Worm (Caenorhabditis elegans): ENCODE results near the gene Y105C5A.15.
"Not testable (repeated sequence)": the region's sequence is repeated elsewhere in the genome, so short reads cannot be mapped to it uniquely, and the experiment has no call there.

Gene Y105C5A.15

DNA sequence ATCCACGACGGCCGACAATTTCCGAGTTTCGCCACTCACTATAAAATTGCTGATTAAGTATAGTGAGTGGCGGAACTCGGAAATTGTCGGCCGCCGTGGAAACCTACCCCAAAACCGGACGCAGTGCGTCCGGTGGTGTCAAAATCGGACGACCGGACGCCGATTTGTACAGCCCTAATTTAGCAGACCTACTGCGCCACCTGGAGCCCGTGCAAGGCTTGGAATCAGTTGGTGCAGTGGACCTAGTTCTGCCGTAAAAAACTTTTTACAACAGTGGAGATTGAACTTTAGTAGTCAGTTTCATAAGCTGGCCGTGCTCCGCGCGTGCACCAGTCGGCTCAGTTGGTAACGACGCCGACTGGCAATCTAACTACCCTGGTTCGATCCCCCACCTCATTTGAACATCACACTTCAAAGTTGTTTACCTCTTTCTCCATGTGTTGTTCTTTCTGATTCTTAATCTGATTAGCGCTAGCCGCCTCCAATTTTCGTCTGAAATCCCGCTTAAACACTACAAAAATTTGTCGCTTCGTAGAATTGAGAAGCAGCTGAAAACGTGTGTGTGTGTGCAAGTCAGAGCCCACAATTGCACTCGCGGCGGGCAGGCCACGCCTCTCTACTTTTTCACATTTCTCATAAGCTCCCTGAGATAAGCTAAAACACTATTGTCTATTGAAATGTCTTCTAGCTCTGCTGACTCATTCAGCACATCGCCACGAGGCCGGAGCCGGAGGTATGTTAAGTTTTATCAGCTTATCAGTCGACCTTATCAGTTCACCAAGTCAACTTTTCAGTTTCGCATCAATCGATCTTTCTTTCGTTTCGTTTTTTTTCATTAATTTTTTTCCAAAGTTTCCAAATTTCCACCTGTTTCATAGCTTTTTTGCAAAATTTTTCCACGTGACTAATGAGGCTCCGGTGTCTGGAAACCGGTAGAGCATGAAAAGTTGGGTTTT is at the start of gene Y105C5A.15:
Y105C5A.15 (plus strand) TSS at position 678 of the 956 bp plus-strand sequence.
- TF ChIP-seq nhr-2 (tag; optimal IDR thresholded peaks at IDR 0.05) (no peak), bed-3 (GFP tag; optimal IDR thresholded peaks at IDR 0.05) (no peak), nhr-237 (tag; optimal IDR thresholded peaks at IDR 0.05) (no peak), ham-2 (GFP tag; optimal IDR thresholded peaks at IDR 0.05) (no peak), pha-4 (tag; optimal IDR thresholded peaks at IDR 0.05) (no peak), M03D4.4 (tag; optimal IDR thresholded peaks at IDR 0.05) (no peak), mab-5 (tag; optimal IDR thresholded peaks at IDR 0.05) (no peak), mls-2 (tag; optimal IDR thresholded peaks at IDR 0.05) (no peak), unc-120 (tag; optimal IDR thresholded peaks at IDR 0.05; ENCODE audit: poor library complexity, severe bottlenecking) (no peak), elt-1 (tag; optimal IDR thresholded peaks at IDR 0.05; ENCODE audit: borderline replicate concordance, insufficient read depth) (no peak), unc-39 (tag; optimal IDR thresholded peaks at IDR 0.05) (no peak), sptf-1 (tag; optimal IDR thresholded peaks at IDR 0.05) (no peak), elt-3 (tag; optimal IDR thresholded peaks at IDR 0.05) (no peak), flh-1 (GFP tag; optimal IDR thresholded peaks at IDR 0.05) (no peak), nhr-12 (tag; optimal IDR thresholded peaks at IDR 0.05) (no peak), lsy-2 (tag; optimal IDR thresholded peaks at IDR 0.05) (no peak), lin-13 (tag; optimal IDR thresholded peaks at IDR 0.05) (no peak)

DNA sequence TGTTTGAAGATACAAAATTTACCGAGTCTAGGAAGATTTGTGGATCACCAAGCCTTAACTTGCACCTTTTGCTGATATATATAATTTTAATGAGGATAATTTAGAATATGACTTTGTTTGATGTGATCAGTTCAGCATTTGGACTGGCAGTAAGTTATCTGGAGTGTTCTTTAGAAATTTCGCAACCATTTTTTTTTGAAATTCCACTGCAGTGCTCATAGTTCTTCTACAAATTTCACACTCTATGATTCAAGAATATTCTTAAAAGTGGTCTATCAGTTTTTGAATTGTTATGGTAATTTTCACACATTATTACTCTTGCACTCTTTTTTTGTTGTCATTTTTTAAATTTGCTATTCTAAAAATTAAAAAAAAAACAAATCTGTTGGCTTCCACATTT is 49.8 kb upstream of the Y105C5A.15 start:
- TF ChIP-seq blmp-1 (tag; optimal IDR thresholded peaks at IDR 0.05) = no peak
- no peak for TF ChIP-seq ceh-83 (GFP tag; optimal IDR thresholded peaks at IDR 0.05)
- no peak for TF ChIP-seq lin-13 (tag; optimal IDR thresholded peaks at IDR 0.05)
- no peak for TF ChIP-seq sem-2 (GFP tag; optimal IDR thresholded peaks at IDR 0.05)
- TF ChIP-seq nhr-237 (tag; optimal IDR thresholded peaks at IDR 0.05) = no peak

DNA sequence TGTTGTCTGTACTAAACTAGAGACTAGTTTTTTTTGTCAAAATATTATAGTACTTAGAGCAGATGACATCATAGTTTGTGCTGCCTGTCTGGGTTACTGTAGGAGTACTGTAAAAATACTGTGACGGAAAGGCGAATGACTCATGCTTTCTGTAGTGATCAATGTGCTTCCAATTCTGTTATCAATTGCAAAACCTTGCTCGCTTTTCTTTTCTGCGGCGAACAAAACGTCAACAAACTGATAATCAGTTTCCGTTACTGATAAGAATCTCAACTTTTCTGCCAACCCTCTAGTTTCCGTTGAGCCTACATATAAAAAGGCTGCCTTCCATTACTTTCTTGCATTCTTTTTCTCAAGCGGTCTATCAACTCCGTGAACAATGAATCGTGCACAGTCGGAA is 48.1 kb upstream of the Y105C5A.15 start, which contains the start of gene Y105C5A.13:
Y105C5A.13 (plus strand) TSS at position 380 of the 400 bp plus-strand sequence.
- no peak for TF ChIP-seq sptf-1 (tag; optimal IDR thresholded peaks at IDR 0.05)
- no peak for TF ChIP-seq snpc-4 (tag; optimal IDR thresholded peaks at IDR 0.05)
- TF ChIP-seq drap-1 (GFP tag; optimal IDR thresholded peaks at IDR 0.05) = no peak
- no peak for TF ChIP-seq nhr-2 (tag; optimal IDR thresholded peaks at IDR 0.05)
- TF ChIP-seq elt-1 (tag; optimal IDR thresholded peaks at IDR 0.05; ENCODE audit: borderline replicate concordance, insufficient read depth) = no peak
- no peak for TF ChIP-seq ham-2 (GFP tag; optimal IDR thresholded peaks at IDR 0.05)
- no peak for TF ChIP-seq mab-5 (tag; optimal IDR thresholded peaks at IDR 0.05)
- TF ChIP-seq zip-8 (tag; optimal IDR thresholded peaks at IDR 0.05) = no peak
- no peak for TF ChIP-seq sem-2 (GFP tag; optimal IDR thresholded peaks at IDR 0.05)

DNA sequence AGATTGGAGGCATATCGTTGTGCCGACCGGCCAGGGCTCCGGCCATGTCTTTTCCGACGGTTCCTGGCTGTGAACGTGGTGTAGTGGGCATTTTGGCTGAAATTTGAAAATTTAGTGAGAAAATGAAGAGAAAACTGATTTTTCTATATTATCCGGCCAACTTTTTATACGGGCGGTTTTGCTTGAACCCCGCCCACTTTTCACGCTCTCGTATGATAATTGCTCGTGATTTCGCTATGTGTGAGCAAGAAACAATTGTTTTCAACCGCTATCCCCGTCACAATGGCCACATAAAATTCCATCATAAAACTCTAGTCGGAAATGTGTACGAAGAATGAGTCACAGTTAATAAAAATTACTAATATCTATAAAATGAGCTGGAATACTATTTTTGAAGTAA is 47.3 kb upstream of the Y105C5A.15 start, which contains the start of gene Y105C5A.12:
Y105C5A.12 (minus strand) TSS at position 101 of the 400 bp plus-strand sequence.
- TF ChIP-seq unc-62 (GFP tag; optimal IDR thresholded peaks at IDR 0.05); nhr-28 (tag; optimal IDR thresholded peaks at IDR 0.05); mls-2 (tag; optimal IDR thresholded peaks at IDR 0.05): not testable (repeated sequence)

DNA sequence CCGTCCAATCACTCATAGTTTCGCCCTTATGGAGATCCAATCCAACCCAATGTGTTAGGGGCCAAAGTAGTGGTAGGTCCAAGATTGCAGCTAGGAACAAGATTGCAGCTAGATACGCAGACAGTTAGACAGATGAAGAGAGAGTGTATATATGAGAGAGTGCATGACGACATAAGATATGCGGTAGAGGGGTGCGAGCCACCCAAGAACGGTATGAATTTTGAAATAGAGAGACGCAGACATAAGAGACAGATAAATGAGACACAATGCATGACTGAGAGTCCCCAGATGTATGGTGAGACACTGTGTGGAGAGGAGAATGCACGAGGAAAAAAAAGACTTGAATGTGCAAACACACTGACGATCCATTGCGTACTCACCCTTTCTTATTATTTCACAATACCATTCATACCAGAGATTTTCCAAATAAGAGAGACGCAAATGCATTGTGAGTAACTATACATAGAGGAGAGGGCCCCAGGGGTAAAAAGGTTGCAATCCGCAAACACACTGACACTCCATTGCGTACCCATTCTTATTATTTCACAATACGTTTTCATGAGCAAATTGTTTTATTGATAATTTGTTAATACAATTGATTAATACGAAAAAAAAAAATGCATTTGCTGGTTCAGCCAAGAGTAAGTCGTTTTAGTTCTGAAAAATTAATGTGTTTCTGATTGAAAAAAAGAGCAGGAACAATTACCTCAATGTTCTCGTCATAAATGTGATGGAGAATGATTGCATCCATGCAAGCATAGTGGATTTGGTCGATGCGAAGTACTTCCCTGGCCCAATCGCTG is 42.4 kb upstream of the Y105C5A.15 start, which contains the start of the genes Y105C5A.1268 and Y105C5A.1272:
Y105C5A.1268 (minus strand) TSS at position 51 of the 803 bp plus-strand sequence.
Y105C5A.1272 (plus strand) TSS at position 575 of the 803 bp plus-strand sequence.
- TF ChIP-seq mls-2 (tag; optimal IDR thresholded peaks at IDR 0.05) = peak; percentile 30
- TF ChIP-seq hlh-1 (tag; optimal IDR thresholded peaks at IDR 0.05) = peak; percentile 45
- TF ChIP-seq unc-120 (tag; optimal IDR thresholded peaks at IDR 0.05; ENCODE audit: poor library complexity, severe bottlenecking) = peak; percentile 96
- peak; percentile 41 for TF ChIP-seq drap-1 (GFP tag; optimal IDR thresholded peaks at IDR 0.05)
- TF ChIP-seq nhr-2 (tag; optimal IDR thresholded peaks at IDR 0.05) = peak; percentile 20
- TF ChIP-seq ces-1 (GFP tag; optimal IDR thresholded peaks at IDR 0.05) = peak; percentile 90
- peak; percentile 2 for TF ChIP-seq unc-62 (GFP tag; optimal IDR thresholded peaks at IDR 0.05)
- peak; percentile 75 for TF ChIP-seq lsy-2 (tag; optimal IDR thresholded peaks at IDR 0.05)
- TF ChIP-seq mep-1 (tag; optimal IDR thresholded peaks at IDR 0.05) = peak; percentile 55
- peak; percentile 37 for TF ChIP-seq nhr-237 (tag; optimal IDR thresholded peaks at IDR 0.05)
- TF ChIP-seq ceh-39 (tag; optimal IDR thresholded peaks at IDR 0.05) = peak; percentile 2
- peak; percentile 5 for TF ChIP-seq elt-1 (tag; optimal IDR thresholded peaks at IDR 0.05; ENCODE audit: borderline replicate concordance, insufficient read depth)
- peak; percentile 16 for TF ChIP-seq pha-4 (tag; optimal IDR thresholded peaks at IDR 0.05)
- peak; percentile 17 for TF ChIP-seq ceh-43 (GFP tag; optimal IDR thresholded peaks at IDR 0.05)
- peak; percentile 65 for TF ChIP-seq ham-2 (GFP tag; optimal IDR thresholded peaks at IDR 0.05)
- TF ChIP-seq cnd-1 (tag; optimal IDR thresholded peaks at IDR 0.05) = peak; percentile 27
- TF ChIP-seq lin-13 (tag; optimal IDR thresholded peaks at IDR 0.05) = peak; percentile 67

Data from whole organism, mixed stage, embryonic.